Fruit fly (Drosophila melanogaster) whole organism, adult: ENCODE measurements around the gene CG3397.

Experiments used
- CG11617 ChIP-seq: fragments of 200-800 bp; sonication (Bioruptor generic); optimal IDR thresholded peaks from 2 replicates; lab custom pipeline; 2017; ENCODE audit warnings: mild to moderate bottlenecking, missing biosample characterization, missing genetic modification reagents, missing genetic modification characterization
- CG1620 ChIP-seq: fragments of 200-800 bp; sonication (Bioruptor generic); optimal IDR thresholded peaks from 2 replicates; lab custom pipeline; 2016; ENCODE audit warnings: missing biosample characterization, missing genetic modification characterization
- CG33017 ChIP-seq: fragments of 200-800 bp; sonication (Bioruptor generic); optimal IDR thresholded peaks from 2 replicates; lab custom pipeline; 2018; ENCODE audit warnings: missing biosample characterization, mild to moderate bottlenecking, missing genetic modification characterization, moderate library complexity
- CG7101 ChIP-seq: fragments of 200-800 bp; sonication (Bioruptor generic); optimal IDR thresholded peaks from 2 replicates; lab custom pipeline; 2018; ENCODE audit warnings: missing biosample characterization, mild to moderate bottlenecking, missing genetic modification characterization, moderate library complexity
- Crg-1 ChIP-seq: fragments of 200-800 bp; sonication (Bioruptor generic); optimal IDR thresholded peaks from 2 replicates; lab custom pipeline; 2016; ENCODE audit warnings: missing biosample characterization, missing genetic modification characterization
- Mnt ChIP-seq: fragments of 200-800 bp; sonication (Bioruptor generic); optimal IDR thresholded peaks from 2 replicates; lab custom pipeline; 2016; ENCODE audit warnings: missing biosample characterization, mild to moderate bottlenecking, missing genetic modification characterization
- bab1 ChIP-seq: fragments of 200-800 bp; sonication (Bioruptor generic); optimal IDR thresholded peaks from 3 replicates; lab custom pipeline; 2019; ENCODE audit warnings: missing biosample characterization, mild to moderate bottlenecking, missing genetic modification characterization, moderate library complexity
- cic ChIP-seq: fragments of 200-800 bp; sonication (Bioruptor generic); optimal IDR thresholded peaks from 2 replicates; lab custom pipeline; 2017; ENCODE audit warnings: missing biosample characterization, mild to moderate bottlenecking, missing genetic modification characterization, moderate library complexity
- cnc ChIP-seq, 2 experiments: fragments of >200 bp; optimal IDR thresholded peaks; 2 replicates each; lab custom pipeline; 2017
- kay ChIP-seq: fragments of 200-800 bp; sonication (Bioruptor generic); peaks from one replicate; lab custom pipeline; 2016; ENCODE audit warnings: missing biosample characterization, missing genetic modification characterization, borderline replicate concordance
- ovo ChIP-seq: fragments of 200-800 bp; sonication (Bioruptor generic); optimal IDR thresholded peaks from 2 replicates; lab custom pipeline; 2016; ENCODE audit warnings: missing biosample characterization, missing genetic modification characterization

DNA sequence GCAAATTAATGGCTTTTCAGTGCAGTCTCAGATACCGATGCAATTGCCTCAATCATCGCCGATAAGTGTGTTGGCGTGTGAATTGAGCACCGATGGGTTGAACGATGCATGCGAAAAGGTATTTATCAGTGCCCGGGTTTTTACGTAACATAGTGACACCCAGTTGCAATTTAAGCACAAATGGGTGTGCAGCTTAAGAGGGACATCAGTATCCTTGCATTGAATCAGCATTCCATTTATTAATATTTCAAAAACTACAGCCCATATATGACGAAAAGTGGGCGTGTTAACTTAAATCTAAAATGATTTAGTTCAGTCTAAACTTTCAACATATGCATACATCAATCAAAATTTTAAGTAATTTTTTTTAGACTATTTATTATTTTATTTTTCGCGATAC, 48.5 kb upstream of the CG3397 start, which contains the start of gene ssp5:
- TF ChIP-seq cnc (optimal IDR thresholded peaks at IDR 0.05; lab: Kevin White, UChicago) (no peak), CG11617 (no peak), cic (GFP tag; lab: Kevin White, UChicago) (no peak), CG1620 (GFP tag; lab: Kevin White, UChicago) (no peak), CG33017 (tag; lab: Kevin White, UChicago) (no peak), CG7101 (tag; lab: Kevin White, UChicago) (no peak), bab1 (GFP tag; lab: Kevin White, UChicago) (no peak), Crg-1 (GFP tag; lab: Kevin White, UChicago) (no peak), Mnt (no peak), kay (GFP tag; lab: Kevin White, UChicago) (no peak), ovo (no peak)
